Worm (Caenorhabditis elegans) whole organism, L3 larva: ENCODE data around the gene F38E9.4.

Source experiments
- aly-2 ChIP-seq: fragments of 150-350 bp; optimal IDR thresholded peaks from 2 replicates; lab custom pipeline; 2014; ENCODE audit warnings: missing biosample characterization, missing genetic modification characterization
- daf-12 ChIP-seq: fragments of 150-350 bp; optimal IDR thresholded peaks from 2 replicates; lab custom pipeline; 2014; ENCODE audit warnings: missing biosample characterization, missing genetic modification reagents, missing genetic modification characterization
- egl-27 ChIP-seq: sonication (generic microtip); optimal IDR thresholded peaks from 4 replicates; lab custom pipeline; 2017; ENCODE audit warnings: missing biosample characterization, missing genetic modification reagents, missing genetic modification characterization
- nhr-67 ChIP-seq: fragments of 150-350 bp; optimal IDR thresholded peaks from 2 replicates; lab custom pipeline; 2014; ENCODE audit warnings: missing biosample characterization, missing genetic modification characterization
- pqm-1 ChIP-seq: fragments of 150-350 bp; optimal IDR thresholded peaks from 2 replicates; lab custom pipeline; 2017; ENCODE audit warnings: missing biosample characterization, missing genetic modification characterization, inconsistent platforms
- skn-1 ChIP-seq: fragments of 150-350 bp; optimal IDR thresholded peaks from 2 replicates; lab custom pipeline; 2014; ENCODE audit warnings: missing biosample characterization, missing genetic modification characterization
- snpc-4 ChIP-seq: fragments of 150-350 bp; optimal IDR thresholded peaks from 2 replicates; lab custom pipeline; 2014; ENCODE audit warnings: missing biosample characterization, missing genetic modification characterization
- ztf-4 ChIP-seq: fragments of 150-350 bp; optimal IDR thresholded peaks from 2 replicates; lab custom pipeline; 2014; ENCODE audit warnings: missing biosample characterization, missing genetic modification characterization

DNA sequence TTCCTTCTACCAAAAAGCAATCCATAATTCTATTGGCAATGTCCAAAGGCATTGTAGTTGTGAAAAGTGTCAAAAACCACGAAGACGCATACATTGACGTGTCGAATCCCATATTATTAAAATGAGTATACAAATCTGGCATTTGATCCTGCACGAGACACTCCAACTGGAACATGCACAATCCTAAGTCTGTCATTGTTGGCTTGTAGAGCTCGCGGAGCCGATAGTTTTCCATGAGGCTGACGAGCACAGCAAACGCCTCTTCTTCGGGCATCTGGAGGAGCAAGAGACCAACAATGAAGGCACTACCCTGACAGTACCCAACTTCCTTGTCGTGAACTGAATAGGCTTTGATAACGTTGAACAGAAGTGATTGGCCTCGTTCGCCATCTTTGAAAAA is 45.1 kb upstream of the F38E9.4 start:
- no peak for TF ChIP-seq skn-1 (tag; lab: Kevin White, UChicago)
- TF ChIP-seq pqm-1 (tag; lab: Kevin White, UChicago), result no peak
- no peak for TF ChIP-seq aly-2 (tag; lab: Kevin White, UChicago)
- no peak for TF ChIP-seq snpc-4
- no peak for TF ChIP-seq daf-12 (tag; lab: Kevin White, UChicago)
- no peak for TF ChIP-seq nhr-67 (tag; lab: Kevin White, UChicago)
- TF ChIP-seq ztf-4 (tag; lab: Kevin White, UChicago), result no peak
- TF ChIP-seq egl-27, result no peak
